Worm (Caenorhabditis elegans) whole organism, mixed stage, embryonic: Measurements from ENCODE around the gene ZK792.5.

ENCODE experiments used
- lsy-2 ChIP-seq: fragments of 150-350 bp; optimal IDR thresholded peaks from 2 replicates; lab custom pipeline; 2014; ENCODE audit warnings: missing biosample characterization, missing genetic modification characterization
- mab-5 ChIP-seq: fragments of 150-350 bp; optimal IDR thresholded peaks from 2 replicates; lab custom pipeline; 2014; ENCODE audit warnings: missing biosample characterization, missing genetic modification characterization
- mls-2 ChIP-seq: sonication (generic microtip); optimal IDR thresholded peaks from 2 replicates; lab custom pipeline; 2016; ENCODE audit warnings: mild to moderate bottlenecking, missing genetic modification characterization, moderate library complexity, missing compliant biosample characterization
- snpc-4 ChIP-seq: fragments of 150-350 bp; optimal IDR thresholded peaks from 2 replicates; lab custom pipeline; 2014; ENCODE audit warnings: missing biosample characterization, missing genetic modification characterization
- ztf-11 ChIP-seq: fragments of 150-350 bp; optimal IDR thresholded peaks from 2 replicates; lab custom pipeline; 2014; ENCODE audit warnings: missing biosample characterization, missing genetic modification characterization

- TF ChIP-seq ztf-11 (no peak), snpc-4 (tag; lab: Kevin White, UChicago) (no peak), lsy-2 (tag; lab: Kevin White, UChicago) (no peak), mls-2 (tag; lab: Kevin White, UChicago) (no peak), mab-5 (tag; lab: Kevin White, UChicago) (no peak)
Observed at ce11 chrIV:11676054-11676453, 11.9 kb downstream of the ZK792.5 start, which contains the start of gene inx-9.
